Fruit fly (Drosophila melanogaster): ENCODE results near the gene AP-2sigma.

DNA sequence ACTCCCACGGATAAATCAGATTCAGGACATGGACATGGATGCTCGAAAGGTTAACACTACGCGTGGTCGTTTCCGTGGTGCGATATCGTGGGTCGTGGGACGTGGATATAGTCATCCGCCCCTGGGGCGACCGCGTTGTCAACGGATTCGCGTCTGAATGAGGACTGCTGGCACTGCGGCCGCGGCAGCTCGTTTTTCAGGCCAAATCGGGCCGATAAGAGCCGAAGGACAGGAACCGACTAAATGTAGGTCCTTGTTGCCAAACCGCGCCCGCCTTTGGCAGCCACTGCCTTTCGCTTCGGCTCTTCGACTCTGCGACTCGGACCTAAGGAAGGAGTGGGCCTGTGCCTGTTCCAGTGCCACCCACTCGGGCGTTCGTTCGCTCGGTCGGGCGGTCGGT, 24.0 kb upstream of the AP-2sigma start, which contains the start of gene SIFaR:
- TF ChIP-seq h (optimal IDR thresholded peaks at IDR 0.05) (no peak), psq (optimal IDR thresholded peaks at IDR 0.05) (no peak), Sin3A (optimal IDR thresholded peaks at IDR 0.05) (no peak), ttk (optimal IDR thresholded peaks at IDR 0.05) (no peak), Myc (optimal IDR thresholded peaks at IDR 0.05) (no peak)

Measured in Kc167 (cell line).